Worm (Caenorhabditis elegans) whole organism, mixed stage, embryonic: ENCODE data around the gene lgc-4.

ENCODE experiments used
- ces-1 ChIP-seq: fragments of 150-350 bp; optimal IDR thresholded peaks from 2 replicates; lab custom pipeline; 2014; ENCODE audit warnings: missing biosample characterization, missing genetic modification reagents, missing genetic modification characterization
- ztf-11 ChIP-seq: fragments of 150-350 bp; optimal IDR thresholded peaks from 2 replicates; lab custom pipeline; 2014; ENCODE audit warnings: missing biosample characterization, missing genetic modification characterization

ce11 chrX:9234518-9234917 is 7.5 kb downstream of the lgc-4 start, which contains the start of gene col-175:
- no peak for TF ChIP-seq ces-1 (GFP tag; lab: Kevin White, UChicago)
- no peak for TF ChIP-seq ztf-11 (tag; lab: Kevin White, UChicago)
